Worm (Caenorhabditis elegans): ENCODE data around the gene cdr-6.
A peak's percentile ranks its signal among the peaks of the same experiment; 100 is the strongest.

cdr-6 gene

ce11 chrV:12427826-12428225 lies 14.3 kb upstream of the cdr-6 start:
- no peak for TF ChIP-seq tbx-2 (tag; optimal IDR thresholded peaks at IDR 0.05)
- TF ChIP-seq zag-1 (tag; optimal IDR thresholded peaks at IDR 0.05): no peak
- TF ChIP-seq dsc-1 (tag; optimal IDR thresholded peaks at IDR 0.05): peak; percentile 51
- peak; percentile 70 for TF ChIP-seq pax-3 (tag; optimal IDR thresholded peaks at IDR 0.05)

- TF ChIP-seq snpc-4 (tag; optimal IDR thresholded peaks at IDR 0.05) (no peak), lin-14 (GFP tag; optimal IDR thresholded peaks at IDR 0.05) (peak; percentile 48)
Observed at ce11 chrV:12421360-12421759, 7.9 kb upstream of the cdr-6 start.

- TF ChIP-seq ztf-4 (tag; optimal IDR thresholded peaks at IDR 0.05) (no peak), unc-98 (GFP tag; IDR thresholded peaks at IDR 0.05) (no peak), isw-1 (GFP tag; IDR thresholded peaks at IDR 0.05) (no peak), egl-27 (tag; optimal IDR thresholded peaks at IDR 0.05) (no peak), aha-1 (tag; optimal IDR thresholded peaks at IDR 0.05) (no peak), nhr-71 (tag; optimal IDR thresholded peaks at IDR 0.05) (no peak), jun-1 (tag; optimal IDR thresholded peaks at IDR 0.05) (no peak), lin-39 (tag; optimal IDR thresholded peaks at IDR 0.05) (no peak), dsc-1 (tag; optimal IDR thresholded peaks at IDR 0.05) (no peak), aly-2 (tag; optimal IDR thresholded peaks at IDR 0.05) (no peak), egl-13 (tag; optimal IDR thresholded peaks at IDR 0.05) (no peak), efl-3 (GFP tag; optimal IDR thresholded peaks at IDR 0.05) (no peak), C16A3.4 (tag; optimal IDR thresholded peaks at IDR 0.05) (no peak), nhr-76 (tag; optimal IDR thresholded peaks at IDR 0.05) (no peak)
Observed at ce11 chrV:12420843-12421242, 7.3 kb upstream of the cdr-6 start, which contains the start of gene C54D10.4. TSS of gene C54D10.4 (minus strand) at chrV:12420943.

DNA sequence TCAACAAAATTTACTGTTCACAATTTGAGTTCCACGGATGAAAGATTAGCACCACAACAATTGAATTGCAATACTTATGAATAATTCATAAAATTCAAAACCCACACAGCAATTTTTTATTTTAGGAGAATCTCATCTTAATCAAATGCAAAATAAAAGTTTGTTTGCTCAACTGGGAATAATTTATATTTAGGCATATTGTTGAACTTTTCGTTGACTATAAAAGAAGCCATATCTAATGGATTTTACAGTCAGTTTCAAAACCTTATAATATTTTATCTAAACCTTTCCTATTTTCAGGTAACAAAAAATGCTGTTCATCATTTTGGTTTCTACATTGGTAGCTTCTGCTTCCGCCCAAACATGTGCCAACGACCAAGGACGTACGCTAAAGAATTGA lies 4.8 kb upstream of the cdr-6 start, which contains the start of gene C54D10.3:
Gene C54D10.3 (plus strand): TSS at position 301 of the 400 bp plus-strand sequence.
- TF ChIP-seq isw-1 (GFP tag; IDR thresholded peaks at IDR 0.05): no peak
- TF ChIP-seq unc-130 (tag; optimal IDR thresholded peaks at IDR 0.05): no peak
- no peak for TF ChIP-seq pqm-1 (tag; optimal IDR thresholded peaks at IDR 0.05)
- TF ChIP-seq zag-1 (tag; optimal IDR thresholded peaks at IDR 0.05): no peak
- TF ChIP-seq aha-1 (tag; optimal IDR thresholded peaks at IDR 0.05): no peak
- TF ChIP-seq ceh-82 (tag; optimal IDR thresholded peaks at IDR 0.05): no peak
- no peak for TF ChIP-seq nhr-237 (tag; optimal IDR thresholded peaks at IDR 0.05)
- no peak for TF ChIP-seq unc-98 (GFP tag; IDR thresholded peaks at IDR 0.05)

DNA sequence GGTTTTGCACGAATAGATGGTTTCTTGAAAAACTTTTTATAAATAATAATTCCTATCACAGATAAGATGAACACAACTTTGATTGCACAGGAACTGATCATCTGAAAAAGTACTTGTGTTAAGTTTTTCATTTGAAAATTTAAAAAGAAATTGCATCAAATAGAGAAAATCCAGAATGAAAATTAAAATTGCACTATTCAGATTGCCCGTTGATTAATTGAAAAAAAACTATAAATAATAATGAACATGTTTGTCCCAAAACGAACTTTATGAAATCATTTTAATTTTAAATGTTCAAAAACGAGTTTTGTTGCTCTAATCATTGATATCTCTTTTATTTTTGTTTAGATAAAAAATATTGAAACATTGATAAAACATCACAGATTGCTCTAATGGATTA lies 3.8 kb upstream of the cdr-6 start, which contains the start of gene cdr-3:
Gene cdr-3 (minus strand): TSS at position 101 of the 400 bp plus-strand sequence.
- no peak for TF ChIP-seq nhr-20 (tag; optimal IDR thresholded peaks at IDR 0.05)
- no peak for TF ChIP-seq nhr-76 (tag; optimal IDR thresholded peaks at IDR 0.05)
- TF ChIP-seq jun-1 (tag; optimal IDR thresholded peaks at IDR 0.05): no peak
- no peak for TF ChIP-seq hlh-4 (tag; optimal IDR thresholded peaks at IDR 0.05)
- no peak for TF ChIP-seq isw-1 (GFP tag; IDR thresholded peaks at IDR 0.05)
- no peak for TF ChIP-seq pag-3 (tag; optimal IDR thresholded peaks at IDR 0.05; ENCODE audit: borderline replicate concordance, insufficient read depth)
- TF ChIP-seq nhr-237 (tag; optimal IDR thresholded peaks at IDR 0.05): no peak
- TF ChIP-seq efl-1 (optimal IDR thresholded peaks at IDR 0.05): no peak
- no peak for TF ChIP-seq efl-1 (GFP tag; optimal IDR thresholded peaks at IDR 0.05 in 1 of 2)
- no peak for TF ChIP-seq unc-98 (GFP tag; IDR thresholded peaks at IDR 0.05)
- TF ChIP-seq nhr-90 (tag; optimal IDR thresholded peaks at IDR 0.05; ENCODE audit: poor library complexity): no peak
- TF ChIP-seq unc-130 (tag; optimal IDR thresholded peaks at IDR 0.05): no peak
- no peak for TF ChIP-seq unc-62 (GFP tag; optimal IDR thresholded peaks at IDR 0.05)
- TF ChIP-seq mef-2 (tag; optimal IDR thresholded peaks at IDR 0.05): no peak
- no peak for TF ChIP-seq nhr-11 (tag; optimal IDR thresholded peaks at IDR 0.05)
- no peak for TF ChIP-seq ztf-11 (tag; optimal IDR thresholded peaks at IDR 0.05)
- TF ChIP-seq ztf-4 (tag; optimal IDR thresholded peaks at IDR 0.05): no peak
- no peak for TF ChIP-seq lin-39 (tag; optimal IDR thresholded peaks at IDR 0.05)
